Fruit fly (Drosophila melanogaster) whole organism, prepupa: Measurements from ENCODE around the gene fwd.

Experiments used
- CG10631 ChIP-seq: fragments of 200-800 bp; sonication (Bioruptor generic); optimal IDR thresholded peaks from 2 replicates; lab custom pipeline; 2016; ENCODE audit warnings: missing biosample characterization, missing genetic modification characterization
- Lpt ChIP-seq: fragments of 200-800 bp; sonication (Bioruptor generic); optimal IDR thresholded peaks from 3 replicates; lab custom pipeline; 2016; ENCODE audit warnings: missing biosample characterization, missing genetic modification characterization
- achi ChIP-seq: fragments of 200-800 bp; sonication (Bioruptor generic); optimal IDR thresholded peaks from 3 replicates; lab custom pipeline; 2016; ENCODE audit warnings: missing biosample characterization, missing genetic modification characterization
- net ChIP-seq: fragments of 200-800 bp; sonication (Bioruptor generic); optimal IDR thresholded peaks from 3 replicates; lab custom pipeline; 2016; ENCODE audit warnings: missing biosample characterization, missing genetic modification characterization
- salr ChIP-seq, 2 experiments: fragments of 200-800 bp; sonication (Bioruptor generic); optimal IDR thresholded peaks; 3 replicates each; lab custom pipeline; 2016 to 2018; ENCODE audit warnings: missing biosample characterization in 2 of 2, missing genetic modification characterization in 2 of 2, mild to moderate bottlenecking in 1 of 2

- no peak for TF ChIP-seq Lpt
- no peak for TF ChIP-seq CG10631
- no peak for TF ChIP-seq net (GFP tag; lab: Kevin White, UChicago)
- no peak for TF ChIP-seq salr (GFP tag; optimal IDR thresholded peaks at IDR 0.05; lab: Kevin White, UChicago)
- no peak for TF ChIP-seq achi (GFP tag; lab: Kevin White, UChicago)
These were observed 46.4 kb downstream of the fwd start, which contains the start of gene CG32845 for dm6 chr3L:273291-273690.
